Worm (Caenorhabditis elegans) whole organism, young adult: ENCODE measurements around the gene cnc-9.

Experiments
- F22D6.2 ChIP-seq: sonication (generic microtip); optimal IDR thresholded peaks from 2 replicates; lab custom pipeline; 2016; ENCODE audit warnings: mild to moderate bottlenecking, missing genetic modification characterization, missing compliant biosample characterization
- F57C9.4 ChIP-seq: sonication (generic microtip); optimal IDR thresholded peaks from 2 replicates; lab custom pipeline; 2017; ENCODE audit warnings: mild to moderate bottlenecking, missing genetic modification characterization, missing compliant biosample characterization
- Y53G8AR.9 ChIP-seq: fragments of 200-800 bp; sonication (Bioruptor generic); conservative IDR thresholded peaks from 2 replicates; pipeline ENCODE4 v1.3.6; 2022; ENCODE audit warnings: missing genetic modification reagents, missing genetic modification characterization, missing compliant biosample characterization
- ceh-27 ChIP-seq: fragments of 200-800 bp; sonication (Bioruptor generic); optimal IDR thresholded peaks from 2 replicates; lab custom pipeline; 2018; ENCODE audit warnings: mild to moderate bottlenecking, missing genetic modification characterization, moderate library complexity, missing compliant biosample characterization
- ceh-79 ChIP-seq: sonication (generic microtip); optimal IDR thresholded peaks from 2 replicates; lab custom pipeline; 2017; ENCODE audit warnings: mild to moderate bottlenecking, missing genetic modification characterization, missing compliant biosample characterization
- ekl-4 ChIP-seq: fragments of 200-800 bp; sonication (Bioruptor generic); IDR thresholded peaks from 2 replicates; pipeline ENCODE4 v1.3.6; 2022; ENCODE audit warnings: missing genetic modification reagents, missing genetic modification characterization, missing compliant biosample characterization
- gei-17 ChIP-seq: fragments of 200-800 bp; sonication (Bioruptor generic); optimal IDR thresholded peaks from 2 replicates; lab custom pipeline; 2018; ENCODE audit warnings: mild to moderate bottlenecking, missing genetic modification characterization, missing compliant biosample characterization
- snpc-1.3 ChIP-seq: sonication (generic microtip); optimal IDR thresholded peaks from 2 replicates; lab custom pipeline; 2017; ENCODE audit warnings: missing genetic modification characterization, mild to moderate bottlenecking, missing compliant biosample characterization, antibody characterized with exemption, moderate library complexity, missing genotype, missing genetic modification reagents; ENCODE audit not compliant: insufficient read depth
- snpc-4 ChIP-seq, 5 experiments: fragments of 150-350 bp in 1 of 5; sonication (generic microtip) in 4 of 5; optimal IDR thresholded peaks; 2 replicates each; lab custom pipeline; 2014 to 2018; ENCODE audit warnings: missing genetic modification characterization in 5 of 5, missing biosample characterization in 3 of 5, antibody characterized with exemption in 2 of 5, mild to moderate bottlenecking in 2 of 5, missing compliant biosample characterization in 2 of 5, missing genotype in 2 of 5, moderate library complexity in 2 of 5, missing genetic modification reagents in 1 of 5
- tbp1 ChIP-seq: fragments of 200-800 bp; sonication (Bioruptor generic); optimal IDR thresholded peaks from 2 replicates; lab custom pipeline; 2018; ENCODE audit warnings: mild to moderate bottlenecking, missing genetic modification characterization, missing compliant biosample characterization

ce11 chrV:7399202-7399601 is 793 bp downstream of the cnc-9 start, which contains the start of gene gst-41:
- no peak for TF ChIP-seq F22D6.2
- no peak for TF ChIP-seq gei-17 (GFP tag; lab: Kevin White, UChicago)
- TF ChIP-seq F57C9.4: no peak
- TF ChIP-seq Y53G8AR.9: no peak
- TF ChIP-seq snpc-4 (GFP tag; optimal IDR thresholded peaks at IDR 0.05; lab: Kevin White, UChicago): no peak
- no peak for TF ChIP-seq snpc-4 (tag; optimal IDR thresholded peaks at IDR 0.05; lab: Kevin White, UChicago)
- no peak for TF ChIP-seq snpc-1.3 (tag; lab: Kevin White, UChicago)
- TF ChIP-seq ceh-27 (GFP tag; lab: Kevin White, UChicago): no peak
- TF ChIP-seq ekl-4 (GFP tag; lab: Robert Waterston, UW): no peak
- no peak for TF ChIP-seq ceh-79
- TF ChIP-seq tbp1 (GFP tag; lab: Kevin White, UChicago): no peak
